Worm (Caenorhabditis elegans) whole organism, young adult: ENCODE data around the gene Y54G2A.41.

Experiments used
- B0261.1 ChIP-seq: sonication (generic microtip); optimal IDR thresholded peaks from 2 replicates; lab custom pipeline; 2016; ENCODE audit warnings: mild to moderate bottlenecking, missing genetic modification characterization, moderate library complexity, missing compliant biosample characterization
- C06A6.2 ChIP-seq: fragments of 200-800 bp; sonication (Bioruptor generic); conservative IDR thresholded peaks from 2 replicates; pipeline ENCODE4 v1.3.6; 2022; ENCODE audit warnings: missing genetic modification characterization, missing compliant biosample characterization

DNA sequence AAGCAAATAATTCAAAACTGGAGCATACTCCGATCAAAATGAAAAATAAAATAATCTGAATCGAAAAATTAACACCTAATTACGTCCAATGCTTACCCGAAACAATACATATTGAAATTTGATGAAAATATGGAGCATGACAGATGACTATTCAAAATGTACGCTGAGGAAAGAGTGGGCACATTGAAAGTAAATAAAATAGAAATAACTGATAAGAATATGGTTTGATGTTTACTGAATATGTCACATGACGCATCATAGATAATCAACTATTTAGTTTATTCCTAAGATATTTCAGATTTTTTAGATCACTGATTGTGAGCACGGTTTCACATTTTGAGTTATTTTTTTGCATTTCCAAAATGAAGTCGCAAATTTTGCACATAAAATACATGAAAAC is 46.7 kb downstream of the Y54G2A.41 start, which contains the start of gene Y54G2A.52:
- TF ChIP-seq B0261.1 (tag; lab: Kevin White, UChicago) = no peak
- no peak for TF ChIP-seq C06A6.2 (GFP tag; lab: Robert Waterston, UW)
